Worm (Caenorhabditis elegans): ENCODE data around the gene iff-1.
A peak's percentile ranks its signal among the peaks of the same experiment; 100 is the strongest.

The iff-1 gene

ce11 chrIII:9747133-9747532 is at the start of gene iff-1, which contains the start of gene cdk-1:
Gene iff-1 (minus strand): TSS chrIII:9747193.
Gene cdk-1 (plus strand): TSS chrIII:9747472.
- TF ChIP-seq daf-8 (GFP tag; IDR thresholded peaks at IDR 0.05): no peak
- TF ChIP-seq Y48G9A.11 (GFP tag; IDR thresholded peaks at IDR 0.05): no peak
- peak; percentile 82 for TF ChIP-seq dpl-1 (GFP tag; optimal IDR thresholded peaks at IDR 0.05)
- TF ChIP-seq snpc-1.2 (GFP tag; IDR thresholded peaks at IDR 0.05): 0 out of 2 replicates have a peak, but pooled peaks have one; percentile 19
- TF ChIP-seq mes-2 (tag; optimal IDR thresholded peaks at IDR 0.05; ENCODE audit: poor library complexity, severe bottlenecking): peak; percentile 60
- TF ChIP-seq hmg-1.1 (GFP tag; IDR thresholded peaks at IDR 0.05): peak; percentile 45; the same call in 1 of the 2 replicates
- TF ChIP-seq lsy-2 (tag; optimal IDR thresholded peaks at IDR 0.05): peak in 1 of 2 experiments; percentile 68
- peak; percentile 92 for TF ChIP-seq aha-1 (tag)
- no peak for TF ChIP-seq F44E2.7 (GFP tag; IDR thresholded peaks at IDR 0.05)
- TF ChIP-seq pha-4 (GFP tag; IDR thresholded peaks at IDR 0.05): no peak
- TF ChIP-seq pha-4 (tag; optimal IDR thresholded peaks at IDR 0.05): peak; percentile 12
- TF ChIP-seq egl-43 (GFP tag; IDR thresholded peaks at IDR 0.05): no peak

- TF ChIP-seq tag-97 (GFP tag; IDR thresholded peaks at IDR 0.05) (no peak), nhr-77 (tag; optimal IDR thresholded peaks at IDR 0.05) (no peak), attf-4 (tag; optimal IDR thresholded peaks at IDR 0.05) (no peak), jun-1 (tag; optimal IDR thresholded peaks at IDR 0.05) (no peak)
Measured at ce11 chrIII:9796448-9796847, 49.5 kb upstream of the iff-1 start, which contains the start of gene srxa-10. Gene srxa-10 (minus strand): TSS chrIII:9796548.

ce11 chrIII:9793592-9794417 is 46.8 kb upstream of the iff-1 start, which contains the start of the genes R10E11.9 and mcm-6:
Gene R10E11.9 (minus strand): TSS chrIII:9793642.
Gene mcm-6 (plus strand): TSS chrIII:9794367.
- TF ChIP-seq unc-62 (GFP tag; optimal IDR thresholded peaks at IDR 0.05 in 1 of 2) (peak in 1 of 2 experiments; percentile 11), unc-62 (tag; optimal IDR thresholded peaks at IDR 0.05) (no peak), nhr-28 (tag; optimal IDR thresholded peaks at IDR 0.05) (peak; percentile 70), daf-16 (GFP tag; optimal IDR thresholded peaks at IDR 0.05) (no peak), daf-16 (tag; optimal IDR thresholded peaks at IDR 0.05) (peak; percentile 23), saeg-2 (GFP tag; IDR thresholded peaks at IDR 0.05) (no peak), dpl-1 (GFP tag; optimal IDR thresholded peaks at IDR 0.05) (peak; percentile 79), unc-130 (GFP tag; optimal IDR thresholded peaks at IDR 0.05) (peak; percentile 62)

ce11 chrIII:9789607-9790073 is 42.6 kb upstream of the iff-1 start, which contains the start of gene R10E11.5:
Gene R10E11.5 (minus strand): TSS chrIII:9789657.
- no peak for TF ChIP-seq fkh-10 (GFP tag; optimal IDR thresholded peaks at IDR 0.05)
- no peak for TF ChIP-seq mdt-29 (GFP tag; IDR thresholded peaks at IDR 0.05)
- TF ChIP-seq dmd-6 (GFP tag; IDR thresholded peaks at IDR 0.05): no peak
- TF ChIP-seq zag-1 (tag; optimal IDR thresholded peaks at IDR 0.05): no peak
- TF ChIP-seq mes-2 (tag; optimal IDR thresholded peaks at IDR 0.05; ENCODE audit: poor library complexity, severe bottlenecking): no peak
- no peak for TF ChIP-seq ceh-82 (tag; optimal IDR thresholded peaks at IDR 0.05)
- TF ChIP-seq vab-7 (GFP tag; IDR thresholded peaks at IDR 0.05): no peak
- TF ChIP-seq set-16 (GFP tag; IDR thresholded peaks at IDR 0.05): no peak
- no peak for TF ChIP-seq lin-15B (tag; optimal IDR thresholded peaks at IDR 0.05)
- no peak for TF ChIP-seq T26A8.4 (GFP tag; IDR thresholded peaks at IDR 0.05)
- no peak for TF ChIP-seq hif-1 (tag; optimal IDR thresholded peaks at IDR 0.05)
- no peak for TF ChIP-seq hlh-30 (tag; optimal IDR thresholded peaks at IDR 0.05; ENCODE audit: insufficient read depth)
- TF ChIP-seq zip-11 (GFP tag; IDR thresholded peaks at IDR 0.05): no peak
- TF ChIP-seq nhr-102 (tag; optimal IDR thresholded peaks at IDR 0.05): no peak
- TF ChIP-seq spr-3 (GFP tag; optimal IDR thresholded peaks at IDR 0.05): no peak
- no peak for TF ChIP-seq tra-1 (GFP tag; IDR thresholded peaks at IDR 0.05)
- TF ChIP-seq nhr-76 (tag; optimal IDR thresholded peaks at IDR 0.05): no peak
- TF ChIP-seq nhr-42 (GFP tag; IDR thresholded peaks at IDR 0.05): no peak
